Worm (Caenorhabditis elegans) whole organism, L3 larva: ENCODE results near the gene srt-12.

Source experiments
- ZK546.5 ChIP-seq: sonication (generic microtip); optimal IDR thresholded peaks from 2 replicates; lab custom pipeline; 2017; ENCODE audit warnings: missing biosample characterization, missing genetic modification characterization
- aly-2 ChIP-seq: fragments of 150-350 bp; optimal IDR thresholded peaks from 2 replicates; lab custom pipeline; 2014; ENCODE audit warnings: missing biosample characterization, missing genetic modification characterization
- ama-1 ChIP-seq: fragments of 150-350 bp; optimal IDR thresholded peaks from 2 replicates; lab custom pipeline; 2018
- ceh-16 ChIP-seq: sonication (generic microtip); optimal IDR thresholded peaks from 2 replicates; lab custom pipeline; 2017; ENCODE audit warnings: missing biosample characterization, missing genetic modification characterization
- ceh-28 ChIP-seq: fragments of 150-350 bp; optimal IDR thresholded peaks from 2 replicates; lab custom pipeline; 2014; ENCODE audit warnings: missing biosample characterization, missing genetic modification reagents, missing genetic modification characterization
- ceh-82 ChIP-seq: fragments of 150-350 bp; optimal IDR thresholded peaks from 2 replicates; lab custom pipeline; 2014; ENCODE audit warnings: missing biosample characterization, missing genetic modification characterization
- ceh-9 ChIP-seq: sonication (generic microtip); optimal IDR thresholded peaks from 2 replicates; lab custom pipeline; 2018; ENCODE audit warnings: missing biosample characterization, missing genetic modification characterization
- daf-12 ChIP-seq: fragments of 150-350 bp; optimal IDR thresholded peaks from 2 replicates; lab custom pipeline; 2014; ENCODE audit warnings: missing biosample characterization, missing genetic modification reagents, missing genetic modification characterization
- egl-27 ChIP-seq: sonication (generic microtip); optimal IDR thresholded peaks from 4 replicates; lab custom pipeline; 2017; ENCODE audit warnings: missing biosample characterization, missing genetic modification reagents, missing genetic modification characterization
- egl-5 ChIP-seq: fragments of 150-350 bp; optimal IDR thresholded peaks from 2 replicates; lab custom pipeline; 2017; ENCODE audit warnings: missing biosample characterization, missing genetic modification reagents, missing genetic modification characterization, inconsistent platforms
- elt-1 ChIP-seq: fragments of 150-350 bp; optimal IDR thresholded peaks from 2 replicates; lab custom pipeline; 2014; ENCODE audit warnings: missing biosample characterization, missing genetic modification characterization
- elt-2 ChIP-seq: sonication (generic microtip); optimal IDR thresholded peaks from 2 replicates; lab custom pipeline; 2016; ENCODE audit warnings: missing genetic modification reagents, mild to moderate bottlenecking, missing genetic modification characterization, missing compliant biosample characterization
- elt-3 ChIP-seq, 3 experiments: fragments of 150-350 bp in 1 of 3; sonication (generic microtip) in 2 of 3; optimal IDR thresholded peaks; 2 replicates in 2 of 3; 4 replicates in 1 of 3; lab custom pipeline; 2014 to 2017; ENCODE audit warnings: missing biosample characterization in 3 of 3, missing genetic modification characterization in 3 of 3
- eor-1 ChIP-seq, 2 experiments: fragments of 150-350 bp; optimal IDR thresholded peaks; 2 replicates each; lab custom pipeline; 2014 to 2018; ENCODE audit warnings: missing biosample characterization in 2 of 2, missing genetic modification characterization in 2 of 2
- fkh-10 ChIP-seq: sonication (generic microtip); optimal IDR thresholded peaks from 2 replicates; lab custom pipeline; 2017; ENCODE audit warnings: missing biosample characterization, missing genetic modification reagents, missing genetic modification characterization
- fkh-2 ChIP-seq: fragments of 150-350 bp; optimal IDR thresholded peaks from 2 replicates; lab custom pipeline; 2014; ENCODE audit warnings: missing biosample characterization, missing genetic modification reagents, missing genetic modification characterization
- fos-1 ChIP-seq: fragments of 150-350 bp; optimal IDR thresholded peaks from 2 replicates; lab custom pipeline; 2014; ENCODE audit warnings: missing biosample characterization, missing genetic modification characterization
- hmg-11 ChIP-seq: sonication (generic microtip); optimal IDR thresholded peaks from 2 replicates; lab custom pipeline; 2016; ENCODE audit warnings: missing genetic modification characterization, missing compliant biosample characterization
- lin-39 ChIP-seq: fragments of 150-350 bp; optimal IDR thresholded peaks from 2 replicates; lab custom pipeline; 2018; ENCODE audit warnings: missing biosample characterization, missing genetic modification reagents, missing genetic modification characterization
- lsy-12 ChIP-seq: sonication (generic microtip); optimal IDR thresholded peaks from 2 replicates; lab custom pipeline; 2016; ENCODE audit warnings: mild to moderate bottlenecking, missing genetic modification characterization, missing compliant biosample characterization
- mml-1 ChIP-seq: fragments of 150-350 bp; sonication (generic microtip); optimal IDR thresholded peaks from 3 replicates; lab custom pipeline; 2014; ENCODE audit warnings: missing biosample characterization, missing genetic modification characterization
- nfya-1 ChIP-seq: sonication (generic microtip); optimal IDR thresholded peaks from 2 replicates; lab custom pipeline; 2017; ENCODE audit warnings: missing genetic modification characterization, mild to moderate bottlenecking, missing compliant biosample characterization, antibody characterized with exemption, moderate library complexity; ENCODE audit not compliant: insufficient read depth
- nhr-12 ChIP-seq: fragments of 150-350 bp; optimal IDR thresholded peaks from 2 replicates; lab custom pipeline; 2014; ENCODE audit warnings: missing biosample characterization, missing genetic modification characterization
- nhr-23 ChIP-seq: fragments of 150-350 bp; optimal IDR thresholded peaks from 2 replicates; lab custom pipeline; 2014; ENCODE audit warnings: missing biosample characterization, missing genetic modification reagents, missing genetic modification characterization
- nhr-237 ChIP-seq: fragments of 150-350 bp; optimal IDR thresholded peaks from 2 replicates; lab custom pipeline; 2014; ENCODE audit warnings: missing biosample characterization, missing genetic modification characterization
- nhr-25 ChIP-seq: sonication (generic microtip); optimal IDR thresholded peaks from 2 replicates; lab custom pipeline; 2017; ENCODE audit warnings: missing biosample characterization, missing genetic modification characterization
- nhr-28 ChIP-seq: fragments of 150-350 bp; optimal IDR thresholded peaks from 2 replicates; lab custom pipeline; 2014; ENCODE audit warnings: missing biosample characterization, missing genetic modification characterization
- nhr-43 ChIP-seq: sonication (generic microtip); optimal IDR thresholded peaks from 2 replicates; lab custom pipeline; 2016; ENCODE audit warnings: mild to moderate bottlenecking, missing genetic modification characterization, missing compliant biosample characterization; ENCODE audit not compliant: poor library complexity, severe bottlenecking
- nhr-77 ChIP-seq: fragments of 150-350 bp; optimal IDR thresholded peaks from 2 replicates; lab custom pipeline; 2014; ENCODE audit warnings: missing biosample characterization, missing genetic modification characterization
- pha-4 ChIP-seq: fragments of 150-350 bp; optimal IDR thresholded peaks from 2 replicates; lab custom pipeline; 2014; ENCODE audit warnings: missing biosample characterization, missing genetic modification reagents, missing genetic modification characterization
- pqm-1 ChIP-seq: fragments of 150-350 bp; optimal IDR thresholded peaks from 2 replicates; lab custom pipeline; 2017; ENCODE audit warnings: missing biosample characterization, missing genetic modification characterization, inconsistent platforms
- sea-2 ChIP-seq: fragments of 150-350 bp; sonication (generic microtip); optimal IDR thresholded peaks from 4 replicates; lab custom pipeline; 2014; ENCODE audit warnings: missing biosample characterization, missing genetic modification reagents, missing genetic modification characterization
- snpc-4 ChIP-seq: fragments of 150-350 bp; optimal IDR thresholded peaks from 2 replicates; lab custom pipeline; 2014; ENCODE audit warnings: missing biosample characterization, missing genetic modification characterization
- tbx-2 ChIP-seq: sonication (generic microtip); optimal IDR thresholded peaks from 2 replicates; lab custom pipeline; 2016; ENCODE audit warnings: mild to moderate bottlenecking, missing genetic modification characterization, missing compliant biosample characterization
- unc-39 ChIP-seq: sonication (generic microtip); optimal IDR thresholded peaks from 4 replicates; lab custom pipeline; 2017; ENCODE audit warnings: missing biosample characterization, missing genetic modification characterization
- unc-62 ChIP-seq: fragments of 150-350 bp; sonication (generic microtip); optimal IDR thresholded peaks from 4 replicates; lab custom pipeline; 2014; ENCODE audit warnings: missing biosample characterization, missing genetic modification reagents, missing genetic modification characterization
- zag-1 ChIP-seq: fragments of 150-350 bp; optimal IDR thresholded peaks from 2 replicates; lab custom pipeline; 2014; ENCODE audit warnings: missing biosample characterization, missing genetic modification characterization
- ztf-11 ChIP-seq: fragments of 150-350 bp; optimal IDR thresholded peaks from 2 replicates; lab custom pipeline; 2014; ENCODE audit warnings: missing biosample characterization, missing genetic modification characterization

srt-12 gene

ce11 chrV:4248359-4248758 is 6.0 kb upstream of the srt-12 start:
- TF ChIP-seq unc-39 (tag; lab: Kevin White, UChicago) (no peak), nfya-1 (tag; lab: Kevin White, UChicago) (no peak), zag-1 (tag; lab: Kevin White, UChicago) (no peak), nhr-237 (tag; lab: Kevin White, UChicago) (no peak), ztf-11 (tag; lab: Kevin White, UChicago) (no peak), ceh-82 (tag; lab: Kevin White, UChicago) (no peak), egl-5 (tag; lab: Kevin White, UChicago) (no peak)

- no peak for TF ChIP-seq ceh-16
- no peak for TF ChIP-seq ama-1
- no peak for TF ChIP-seq daf-12 (tag; lab: Kevin White, UChicago)
- no peak for TF ChIP-seq unc-39 (tag; lab: Kevin White, UChicago)
- TF ChIP-seq pha-4 (tag; lab: Kevin White, UChicago): no peak
- no peak for TF ChIP-seq ceh-9 (tag; lab: Kevin White, UChicago)
- no peak for TF ChIP-seq snpc-4
- TF ChIP-seq nhr-43 (tag; lab: Kevin White, UChicago): no peak
- TF ChIP-seq nhr-28: no peak
- TF ChIP-seq fos-1 (tag; lab: Kevin White, UChicago): no peak
- TF ChIP-seq lsy-12 (tag; lab: Kevin White, UChicago): no peak
- no peak for TF ChIP-seq fkh-2 (tag; lab: Kevin White, UChicago)
Measured at ce11 chrV:4241555-4241954, 776 bp downstream of the srt-12 start.

- TF ChIP-seq lsy-12 (tag; lab: Kevin White, UChicago) (no peak), elt-2 (tag; lab: Kevin White, UChicago) (no peak), fkh-2 (tag; lab: Kevin White, UChicago) (no peak), aly-2 (tag; lab: Kevin White, UChicago) (no peak), ama-1 (no peak), tbx-2 (tag; lab: Kevin White, UChicago) (no peak), nhr-77 (tag; lab: Kevin White, UChicago) (no peak), ZK546.5 (no peak), nhr-25 (no peak), unc-62 (GFP tag; lab: Kevin White, UChicago) (no peak), hmg-11 (tag; lab: Kevin White, UChicago) (no peak), ceh-9 (tag; lab: Kevin White, UChicago) (no peak), elt-1 (no peak), egl-5 (tag; lab: Kevin White, UChicago) (no peak), nhr-28 (no peak), fkh-10 (GFP tag; lab: Kevin White, UChicago) (no peak)
Measured at ce11 chrV:4240292-4240691, 2.0 kb downstream of the srt-12 start, which contains the start of gene srh-204. TSS of gene srh-204 (minus strand) at chrV:4240392.

ce11 chrV:4236118-4236517 is 6.2 kb downstream of the srt-12 start, which contains the start of gene nlp-13:
TSS of gene nlp-13 (plus strand) at chrV:4236418.
- TF ChIP-seq lsy-12 (tag; lab: Kevin White, UChicago): no peak
- TF ChIP-seq hmg-11 (tag; lab: Kevin White, UChicago): no peak
- no peak for TF ChIP-seq nhr-28
- TF ChIP-seq lin-39 (tag; lab: Kevin White, UChicago): no peak
- TF ChIP-seq mml-1 (tag; lab: Kevin White, UChicago): no peak
- TF ChIP-seq pqm-1 (tag; lab: Kevin White, UChicago): no peak
- TF ChIP-seq ZK546.5: no peak
- no peak for TF ChIP-seq daf-12 (tag; lab: Kevin White, UChicago)
- no peak for TF ChIP-seq elt-3 (tag; optimal IDR thresholded peaks at IDR 0.05; lab: Kevin White, UChicago)
- TF ChIP-seq eor-1 (tag; optimal IDR thresholded peaks at IDR 0.05; lab: Kevin White, UChicago): no peak
- TF ChIP-seq ceh-28 (tag; lab: Kevin White, UChicago): no peak
- no peak for TF ChIP-seq nfya-1 (tag; lab: Kevin White, UChicago)
- no peak for TF ChIP-seq aly-2 (tag; lab: Kevin White, UChicago)
- TF ChIP-seq nhr-23 (tag; lab: Kevin White, UChicago): no peak
- no peak for TF ChIP-seq unc-62 (GFP tag; lab: Kevin White, UChicago)
- TF ChIP-seq nhr-77 (tag; lab: Kevin White, UChicago): no peak
- TF ChIP-seq sea-2: no peak
- TF ChIP-seq nhr-12 (tag; lab: Kevin White, UChicago): no peak
- TF ChIP-seq egl-27 (tag; lab: Kevin White, UChicago): no peak
